Worm (Caenorhabditis elegans) whole organism, L2 larva: ENCODE results near the gene mrps-18B.

Source experiments
- C34F6.9 ChIP-seq: fragments of 150-350 bp; optimal IDR thresholded peaks from 2 replicates; lab custom pipeline; 2014; ENCODE audit warnings: missing biosample characterization, missing genetic modification characterization
- F13H6.1 ChIP-seq: sonication (generic microtip); optimal IDR thresholded peaks from 2 replicates; lab custom pipeline; 2016; ENCODE audit warnings: missing genetic modification characterization, missing compliant biosample characterization
- R02D3.7 ChIP-seq: fragments of 150-350 bp; optimal IDR thresholded peaks from 2 replicates; lab custom pipeline; 2014; ENCODE audit warnings: missing biosample characterization, missing genetic modification characterization
- Y55F3AM.14 ChIP-seq: fragments of 200-800 bp; sonication (Bioruptor generic); optimal IDR thresholded peaks from 2 replicates; lab custom pipeline; 2018; ENCODE audit warnings: mild to moderate bottlenecking, missing genetic modification characterization, missing compliant biosample characterization
- ZK546.5 ChIP-seq: sonication (generic microtip); optimal IDR thresholded peaks from 2 replicates; lab custom pipeline; 2017; ENCODE audit warnings: missing biosample characterization, missing genetic modification characterization
- alr-1 ChIP-seq: fragments of 150-350 bp; optimal IDR thresholded peaks from 2 replicates; lab custom pipeline; 2014; ENCODE audit warnings: missing biosample characterization, missing genetic modification characterization
- aly-2 ChIP-seq: fragments of 150-350 bp; optimal IDR thresholded peaks from 2 replicates; lab custom pipeline; 2014; ENCODE audit warnings: missing biosample characterization, missing genetic modification characterization
- ama-1 ChIP-seq: fragments of 150-350 bp; optimal IDR thresholded peaks from 2 replicates; lab custom pipeline; 2018; ENCODE audit warnings: inconsistent platforms
- blmp-1 ChIP-seq: sonication (generic microtip); optimal IDR thresholded peaks from 2 replicates; lab custom pipeline; 2017; ENCODE audit warnings: missing genetic modification characterization, mild to moderate bottlenecking, missing compliant biosample characterization, antibody characterized with exemption, moderate library complexity; ENCODE audit not compliant: insufficient read depth
- ceh-16 ChIP-seq: fragments of 150-350 bp; optimal IDR thresholded peaks from 2 replicates; lab custom pipeline; 2014; ENCODE audit warnings: missing biosample characterization, missing genetic modification characterization
- ceh-82 ChIP-seq: fragments of 150-350 bp; optimal IDR thresholded peaks from 2 replicates; lab custom pipeline; 2014; ENCODE audit warnings: missing biosample characterization, missing genetic modification characterization
- crh-2 ChIP-seq: sonication (generic microtip); optimal IDR thresholded peaks from 2 replicates; lab custom pipeline; 2017; ENCODE audit warnings: missing biosample characterization, missing genetic modification characterization
- dmd-4 ChIP-seq: sonication (generic microtip); optimal IDR thresholded peaks from 2 replicates; lab custom pipeline; 2017; ENCODE audit warnings: missing biosample characterization, missing genetic modification characterization
- egl-27 ChIP-seq: sonication (generic microtip); optimal IDR thresholded peaks from 3 replicates; lab custom pipeline; 2017; ENCODE audit warnings: missing biosample characterization, missing genetic modification reagents, missing genetic modification characterization
- elt-1 ChIP-seq: fragments of 150-350 bp; optimal IDR thresholded peaks from 2 replicates; lab custom pipeline; 2014; ENCODE audit warnings: missing biosample characterization, missing genetic modification characterization
- elt-3 ChIP-seq: sonication (generic microtip); optimal IDR thresholded peaks from 2 replicates; lab custom pipeline; 2017; ENCODE audit warnings: missing biosample characterization, missing genetic modification characterization
- fos-1 ChIP-seq: fragments of 150-350 bp; optimal IDR thresholded peaks from 2 replicates; lab custom pipeline; 2014; ENCODE audit warnings: missing biosample characterization, missing genetic modification characterization
- gmeb-1 ChIP-seq: fragments of 150-350 bp; optimal IDR thresholded peaks from 2 replicates; lab custom pipeline; 2014; ENCODE audit warnings: missing biosample characterization, missing genetic modification characterization
- lin-11 ChIP-seq: fragments of 150-350 bp; sonication (generic microtip); optimal IDR thresholded peaks from 2 replicates; lab custom pipeline; 2014; ENCODE audit warnings: missing biosample characterization, missing genetic modification characterization, inconsistent platforms, mixed read lengths
- lin-13 ChIP-seq: fragments of 150-350 bp; optimal IDR thresholded peaks from 2 replicates; lab custom pipeline; 2014; ENCODE audit warnings: missing biosample characterization, missing genetic modification reagents, missing genetic modification characterization
- lin-39 ChIP-seq: fragments of 150-350 bp; optimal IDR thresholded peaks from 2 replicates; lab custom pipeline; 2014; ENCODE audit warnings: missing biosample characterization, missing genetic modification reagents, missing genetic modification characterization
- lsy-2 ChIP-seq, 2 experiments: fragments of 150-350 bp in 1 of 2; sonication (generic microtip) in 1 of 2; optimal IDR thresholded peaks; 2 replicates each; lab custom pipeline; 2014 to 2017; ENCODE audit warnings: missing biosample characterization in 2 of 2, missing genetic modification characterization in 2 of 2
- mab-5 ChIP-seq: fragments of 150-350 bp; optimal IDR thresholded peaks from 2 replicates; lab custom pipeline; 2014; ENCODE audit warnings: missing biosample characterization, missing genetic modification characterization
- mbf-1 ChIP-seq: sonication (generic microtip); optimal IDR thresholded peaks from 2 replicates; lab custom pipeline; 2017; ENCODE audit warnings: missing biosample characterization, missing genetic modification characterization
- mdl-1 ChIP-seq, 2 experiments: fragments of 150-350 bp in 1 of 2; sonication (generic microtip) in 1 of 2; optimal IDR thresholded peaks; 2 replicates each; lab custom pipeline; 2017; ENCODE audit warnings: missing biosample characterization in 2 of 2, missing genetic modification characterization in 2 of 2
- nhr-10 ChIP-seq: sonication (generic microtip); optimal IDR thresholded peaks from 2 replicates; lab custom pipeline; 2017; ENCODE audit warnings: missing biosample characterization, missing genetic modification characterization
- nhr-11 ChIP-seq: fragments of 150-350 bp; optimal IDR thresholded peaks from 2 replicates; lab custom pipeline; 2014; ENCODE audit warnings: missing biosample characterization, missing genetic modification characterization
- nhr-12 ChIP-seq: fragments of 150-350 bp; optimal IDR thresholded peaks from 2 replicates; lab custom pipeline; 2014; ENCODE audit warnings: missing biosample characterization, missing genetic modification characterization
- nhr-129 ChIP-seq: fragments of 150-350 bp; optimal IDR thresholded peaks from 2 replicates; lab custom pipeline; 2014; ENCODE audit warnings: missing biosample characterization, missing genetic modification characterization
- nhr-21 ChIP-seq: fragments of 150-350 bp; optimal IDR thresholded peaks from 2 replicates; lab custom pipeline; 2014; ENCODE audit warnings: missing biosample characterization, missing genetic modification characterization
- nhr-23 ChIP-seq: fragments of 150-350 bp; optimal IDR thresholded peaks from 2 replicates; lab custom pipeline; 2014; ENCODE audit warnings: missing biosample characterization, missing genetic modification reagents, missing genetic modification characterization
- nhr-237 ChIP-seq: fragments of 150-350 bp; optimal IDR thresholded peaks from 2 replicates; lab custom pipeline; 2014; ENCODE audit warnings: missing biosample characterization, missing genetic modification characterization
- nhr-25 ChIP-seq: fragments of 150-350 bp; sonication (generic microtip); optimal IDR thresholded peaks from 3 replicates; lab custom pipeline; 2014; ENCODE audit warnings: missing biosample characterization, missing genetic modification characterization
- nhr-6 ChIP-seq: fragments of 150-350 bp; optimal IDR thresholded peaks from 2 replicates; lab custom pipeline; 2014; ENCODE audit warnings: missing biosample characterization, missing genetic modification characterization
- nhr-77 ChIP-seq: fragments of 150-350 bp; optimal IDR thresholded peaks from 2 replicates; lab custom pipeline; 2014; ENCODE audit warnings: missing biosample characterization, missing genetic modification characterization
- peb-1 ChIP-seq: fragments of 150-350 bp; optimal IDR thresholded peaks from 2 replicates; lab custom pipeline; 2014; ENCODE audit warnings: missing biosample characterization, missing genetic modification characterization
- sem-4 ChIP-seq: fragments of 150-350 bp; optimal IDR thresholded peaks from 2 replicates; lab custom pipeline; 2014; ENCODE audit warnings: missing biosample characterization, missing genetic modification reagents, missing genetic modification characterization
- skn-1 ChIP-seq: sonication (generic microtip); optimal IDR thresholded peaks from 2 replicates; lab custom pipeline; 2017; ENCODE audit warnings: missing biosample characterization, missing genetic modification characterization
- sma-3 ChIP-seq: sonication (generic microtip); optimal IDR thresholded peaks from 2 replicates; lab custom pipeline; 2016; ENCODE audit warnings: missing genetic modification reagents, missing genetic modification characterization, missing compliant biosample characterization
- sma-9 ChIP-seq, 2 experiments: fragments of 150-350 bp in 1 of 2; sonication (generic microtip) in 1 of 2; optimal IDR thresholded peaks; 2 replicates each; lab custom pipeline; 2014 to 2016; ENCODE audit warnings: missing genetic modification characterization in 2 of 2, mild to moderate bottlenecking in 1 of 2, missing biosample characterization in 1 of 2, missing compliant biosample characterization in 1 of 2, missing genetic modification reagents in 1 of 2, moderate library complexity in 1 of 2
- snpc-4 ChIP-seq: fragments of 150-350 bp; optimal IDR thresholded peaks from 2 replicates; lab custom pipeline; 2014; ENCODE audit warnings: missing biosample characterization, missing genetic modification characterization
- unc-39 ChIP-seq: fragments of 150-350 bp; optimal IDR thresholded peaks from 2 replicates; lab custom pipeline; 2014; ENCODE audit warnings: missing biosample characterization, missing genetic modification characterization
- unc-55 ChIP-seq: fragments of 150-350 bp; sonication (generic microtip); optimal IDR thresholded peaks from 3 replicates; lab custom pipeline; 2014; ENCODE audit warnings: missing biosample characterization, missing genetic modification reagents, missing genetic modification characterization
- unc-62 ChIP-seq: fragments of 150-350 bp; optimal IDR thresholded peaks from 2 replicates; lab custom pipeline; 2014; ENCODE audit warnings: missing biosample characterization, missing genetic modification reagents, missing genetic modification characterization
- zag-1 ChIP-seq: fragments of 150-350 bp; optimal IDR thresholded peaks from 2 replicates; lab custom pipeline; 2014; ENCODE audit warnings: missing biosample characterization, missing genetic modification characterization
- ztf-1 ChIP-seq: fragments of 200-800 bp; sonication (Bioruptor generic); conservative IDR thresholded peaks from 2 replicates; pipeline ENCODE4 v1.3.6; 2022; ENCODE audit warnings: missing genetic modification characterization, missing compliant biosample characterization
- ztf-11 ChIP-seq: sonication (generic microtip); optimal IDR thresholded peaks from 2 replicates; lab custom pipeline; 2017; ENCODE audit warnings: missing biosample characterization, missing genetic modification characterization
- ztf-4 ChIP-seq: fragments of 150-350 bp; optimal IDR thresholded peaks from 2 replicates; lab custom pipeline; 2014; ENCODE audit warnings: missing biosample characterization, missing genetic modification characterization

mrps-18B gene

DNA sequence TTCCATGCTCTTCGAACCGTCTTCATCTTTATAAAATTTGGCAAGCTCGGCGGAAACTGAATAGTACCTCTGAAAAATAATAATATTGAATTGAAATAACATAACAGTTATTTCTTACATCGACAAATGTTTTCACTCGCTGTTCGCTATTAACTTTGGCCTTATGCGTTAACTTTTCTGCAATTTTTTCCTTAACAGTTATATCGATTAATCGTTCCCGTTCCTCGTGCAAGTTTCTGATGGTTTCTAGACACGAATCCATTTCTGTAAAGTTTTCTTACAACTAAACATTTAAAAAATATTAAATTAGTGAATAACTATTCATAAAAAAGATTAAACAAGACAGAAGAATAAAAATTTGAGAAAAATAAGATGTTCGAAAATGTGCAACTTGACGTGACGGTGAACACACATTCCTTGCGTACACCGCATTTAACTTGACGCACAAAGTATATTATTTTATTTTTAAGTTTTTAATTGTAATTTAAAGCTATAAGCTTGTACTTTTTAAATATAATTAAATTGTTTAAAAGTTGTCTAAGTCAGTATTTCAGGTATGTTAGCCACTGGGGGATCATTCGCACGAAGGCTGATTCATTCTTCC is at the start of gene mrps-18B, which contains the start of gene prp-9:
Gene mrps-18B, plus strand, starts transcription at position 549 of the 604 bp plus-strand sequence.
Gene prp-9, minus strand, starts transcription at position 264 of the 604 bp plus-strand sequence.
- TF ChIP-seq ama-1 (lab: Kevin White, UChicago) (no peak), nhr-11 (tag; lab: Kevin White, UChicago) (no peak), skn-1 (tag; lab: Kevin White, UChicago) (no peak), ztf-4 (no peak), ZK546.5 (no peak), lin-39 (no peak), sem-4 (tag; lab: Kevin White, UChicago) (peak; percentile 11), ceh-82 (no peak), nhr-10 (tag; lab: Kevin White, UChicago) (no peak), fos-1 (no peak), mbf-1 (tag; lab: Kevin White, UChicago) (no peak), zag-1 (tag; lab: Kevin White, UChicago) (no peak), nhr-77 (tag; lab: Kevin White, UChicago) (no peak), ceh-16 (tag; lab: Kevin White, UChicago) (no peak), F13H6.1 (tag; lab: Kevin White, UChicago) (peak; percentile 34), elt-3 (no peak), R02D3.7 (tag; lab: Kevin White, UChicago) (no peak), nhr-129 (tag; lab: Kevin White, UChicago) (no peak), lin-13 (GFP tag; lab: Kevin White, UChicago) (no peak), elt-1 (no peak), nhr-21 (tag; lab: Kevin White, UChicago) (no peak), C34F6.9 (tag; lab: Kevin White, UChicago) (no peak), blmp-1 (no peak), Y55F3AM.14 (GFP tag; lab: Kevin White, UChicago) (no peak), peb-1 (tag; lab: Kevin White, UChicago) (no peak), nhr-6 (tag; lab: Kevin White, UChicago) (no peak), snpc-4 (tag; lab: Kevin White, UChicago) (no peak), unc-62 (GFP tag; lab: Kevin White, UChicago) (no peak), unc-39 (tag; lab: Kevin White, UChicago) (no peak), mdl-1 (tag; optimal IDR thresholded peaks at IDR 0.05; lab: Kevin White, UChicago) (no peak), aly-2 (tag; lab: Kevin White, UChicago) (no peak), crh-2 (tag; lab: Kevin White, UChicago) (peak; percentile 15), nhr-25 (tag; lab: Kevin White, UChicago) (no peak), nhr-12 (no peak), mab-5 (tag; lab: Kevin White, UChicago) (no peak), lin-11 (tag; lab: Kevin White, UChicago) (no peak), dmd-4 (no peak), ztf-1 (GFP tag; lab: Robert Waterston, UW) (no peak), egl-27 (tag; lab: Kevin White, UChicago) (no peak), lsy-2 (tag; optimal IDR thresholded peaks at IDR 0.05; lab: Kevin White, UChicago) (peak in 1 of 2 experiments; percentile 74), ztf-11 (tag; lab: Kevin White, UChicago) (no peak), sma-9 (GFP tag; optimal IDR thresholded peaks at IDR 0.05; lab: Kevin White, UChicago) (peak; percentile 16), sma-9 (tag; optimal IDR thresholded peaks at IDR 0.05; lab: Kevin White, UChicago) (no peak), nhr-23 (tag; lab: Kevin White, UChicago) (no peak), sma-3 (GFP tag; lab: Kevin White, UChicago) (peak; percentile 13), gmeb-1 (tag; lab: Kevin White, UChicago) (peak; percentile 28), nhr-237 (tag; lab: Kevin White, UChicago) (no peak), alr-1 (tag; lab: Kevin White, UChicago) (no peak), unc-55 (GFP tag; lab: Kevin White, UChicago) (peak; percentile 57)
